Worm (Caenorhabditis elegans) whole organism, mixed stage, embryonic: ENCODE results near the gene zip-9.

Source experiments
- drap-1 ChIP-seq: fragments of 200-800 bp; sonication (Bioruptor generic); optimal IDR thresholded peaks from 3 replicates; lab custom pipeline; 2018; ENCODE audit warnings: mild to moderate bottlenecking, missing genetic modification characterization, missing compliant biosample characterization
- elt-1 ChIP-seq: sonication (generic microtip); optimal IDR thresholded peaks from 2 replicates; lab custom pipeline; 2017; ENCODE audit warnings: missing genetic modification characterization, mild to moderate bottlenecking, missing compliant biosample characterization, antibody characterized with exemption, moderate library complexity, borderline replicate concordance; ENCODE audit not compliant: insufficient read depth
- elt-3 ChIP-seq: fragments of 150-350 bp; optimal IDR thresholded peaks from 2 replicates; lab custom pipeline; 2014; ENCODE audit warnings: missing biosample characterization, missing genetic modification characterization
- lin-13 ChIP-seq: fragments of 150-350 bp; optimal IDR thresholded peaks from 2 replicates; lab custom pipeline; 2014; ENCODE audit warnings: missing biosample characterization, missing genetic modification characterization
- lsy-2 ChIP-seq: fragments of 150-350 bp; optimal IDR thresholded peaks from 2 replicates; lab custom pipeline; 2014; ENCODE audit warnings: missing biosample characterization, missing genetic modification characterization
- mab-5 ChIP-seq: fragments of 150-350 bp; optimal IDR thresholded peaks from 2 replicates; lab custom pipeline; 2014; ENCODE audit warnings: missing biosample characterization, missing genetic modification characterization
- nhr-76 ChIP-seq: sonication (generic microtip); optimal IDR thresholded peaks from 2 replicates; lab custom pipeline; 2017; ENCODE audit warnings: missing biosample characterization, missing genetic modification characterization
- snpc-4 ChIP-seq: fragments of 150-350 bp; optimal IDR thresholded peaks from 2 replicates; lab custom pipeline; 2014; ENCODE audit warnings: missing biosample characterization, missing genetic modification characterization
- sptf-1 ChIP-seq: sonication (generic microtip); optimal IDR thresholded peaks from 2 replicates; lab custom pipeline; 2017; ENCODE audit warnings: mild to moderate bottlenecking, missing genetic modification characterization, moderate library complexity, missing compliant biosample characterization
- unc-39 ChIP-seq: fragments of 150-350 bp; optimal IDR thresholded peaks from 2 replicates; lab custom pipeline; 2014; ENCODE audit warnings: missing biosample characterization, missing genetic modification characterization
- unc-62 ChIP-seq: fragments of 150-350 bp; optimal IDR thresholded peaks from 2 replicates; lab custom pipeline; 2014; ENCODE audit warnings: missing biosample characterization, missing genetic modification reagents, missing genetic modification characterization
- ztf-11 ChIP-seq: fragments of 150-350 bp; optimal IDR thresholded peaks from 2 replicates; lab custom pipeline; 2014; ENCODE audit warnings: missing biosample characterization, missing genetic modification characterization

DNA sequence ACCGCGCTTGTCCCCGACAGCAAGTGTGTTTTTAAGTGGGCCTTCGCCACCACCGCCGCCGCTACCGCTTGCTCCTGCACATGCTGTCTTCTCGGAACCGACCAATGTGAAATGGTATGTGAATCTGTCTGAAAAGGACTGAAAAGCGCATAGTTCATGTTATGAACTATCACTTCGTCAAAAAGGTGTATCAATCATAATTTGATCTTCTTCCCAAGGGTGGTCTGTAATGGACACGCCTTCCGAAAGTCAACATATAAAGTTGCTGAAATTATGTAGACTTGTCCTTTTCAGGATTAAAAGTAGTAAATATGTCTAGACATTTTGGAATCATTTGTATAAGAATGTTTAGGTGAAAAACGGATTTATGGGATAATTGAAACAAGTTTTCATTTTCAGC is at the start of gene zip-9:
- TF ChIP-seq elt-1 (no peak), drap-1 (GFP tag; lab: Kevin White, UChicago) (no peak), unc-39 (tag; lab: Kevin White, UChicago) (no peak), sptf-1 (tag; lab: Kevin White, UChicago) (no peak), snpc-4 (tag; lab: Kevin White, UChicago) (no peak), unc-62 (GFP tag; lab: Kevin White, UChicago) (no peak), ztf-11 (tag; lab: Kevin White, UChicago) (no peak), lin-13 (tag; lab: Kevin White, UChicago) (no peak), mab-5 (tag; lab: Kevin White, UChicago) (no peak), lsy-2 (tag; lab: Kevin White, UChicago) (no peak), nhr-76 (no peak), elt-3 (tag; lab: Kevin White, UChicago) (no peak)
